Worm (Caenorhabditis elegans) whole organism, L4 larva: Measurements from ENCODE around the gene csq-1.

Experiments
- F10B5.3 ChIP-seq: sonication (generic microtip); optimal IDR thresholded peaks from 2 replicates; lab custom pipeline; 2016; ENCODE audit warnings: mild to moderate bottlenecking, missing genetic modification characterization, missing compliant biosample characterization
- Y5F2A.4 ChIP-seq: fragments of 200-800 bp; sonication (Bioruptor generic); optimal IDR thresholded peaks from 2 replicates; lab custom pipeline; 2018; ENCODE audit warnings: mild to moderate bottlenecking, missing genetic modification characterization, missing compliant biosample characterization
- aha-1 ChIP-seq: fragments of 150-350 bp; peaks from one replicate; lab custom pipeline; 2014; ENCODE audit warnings: missing biosample characterization, missing genetic modification characterization
- ceh-28 ChIP-seq: fragments of 150-350 bp; optimal IDR thresholded peaks from 2 replicates; lab custom pipeline; 2014; ENCODE audit warnings: missing biosample characterization, missing genetic modification reagents, missing genetic modification characterization
- ceh-32 ChIP-seq: sonication (generic microtip); optimal IDR thresholded peaks from 2 replicates; lab custom pipeline; 2016; ENCODE audit warnings: mild to moderate bottlenecking, missing genetic modification characterization, missing compliant biosample characterization; ENCODE audit not compliant: poor library complexity
- ceh-44 ChIP-seq: fragments of 200-800 bp; sonication (Bioruptor generic); IDR thresholded peaks from 2 replicates; pipeline ENCODE4 v1.3.6; 2022; ENCODE audit warnings: missing genetic modification reagents, missing genetic modification characterization, missing compliant biosample characterization
- ces-1 ChIP-seq: fragments of 150-350 bp; sonication (generic microtip); optimal IDR thresholded peaks from 4 replicates; lab custom pipeline; 2014; ENCODE audit warnings: missing biosample characterization, missing genetic modification reagents, missing genetic modification characterization
- cey-2 ChIP-seq: sonication (generic microtip); optimal IDR thresholded peaks from 3 replicates; lab custom pipeline; 2017; ENCODE audit warnings: missing genetic modification characterization, mild to moderate bottlenecking, missing compliant biosample characterization, antibody characterized with exemption, borderline replicate concordance; ENCODE audit not compliant: insufficient read depth
- daf-12 ChIP-seq: fragments of 150-350 bp; optimal IDR thresholded peaks from 2 replicates; lab custom pipeline; 2014; ENCODE audit warnings: missing biosample characterization, missing genetic modification reagents, missing genetic modification characterization
- daf-8 ChIP-seq: fragments of 200-800 bp; sonication (Bioruptor generic); IDR thresholded peaks from 2 replicates; pipeline ENCODE4 v1.3.6; 2022; ENCODE audit warnings: missing genetic modification characterization, missing compliant biosample characterization
- dmd-6 ChIP-seq: fragments of 200-800 bp; sonication (Bioruptor generic); IDR thresholded peaks from 2 replicates; pipeline ENCODE4 v1.3.6; 2022; ENCODE audit warnings: missing genetic modification reagents, missing genetic modification characterization, missing compliant biosample characterization
- dmd-8 ChIP-seq: fragments of 200-800 bp; sonication (Bioruptor generic); IDR thresholded peaks from 2 replicates; pipeline ENCODE4 v1.3.6; 2022; ENCODE audit warnings: missing genetic modification characterization, missing compliant biosample characterization
- dmd-9 ChIP-seq: fragments of 200-800 bp; sonication (Bioruptor generic); IDR thresholded peaks from 2 replicates; pipeline ENCODE4 v1.3.6; 2022; ENCODE audit warnings: missing genetic modification reagents, missing genetic modification characterization, missing compliant biosample characterization
- egl-27 ChIP-seq: sonication (generic microtip); optimal IDR thresholded peaks from 3 replicates; lab custom pipeline; 2017; ENCODE audit warnings: missing biosample characterization, missing genetic modification reagents, missing genetic modification characterization
- egl-43 ChIP-seq: fragments of 200-800 bp; sonication (Bioruptor generic); IDR thresholded peaks from 2 replicates; pipeline ENCODE4 v1.3.6; 2022; ENCODE audit warnings: missing genetic modification reagents, missing genetic modification characterization, missing compliant biosample characterization
- hmg-1.1 ChIP-seq: fragments of 200-800 bp; sonication (Bioruptor generic); IDR thresholded peaks from 2 replicates; pipeline ENCODE4 v1.3.6; 2022; ENCODE audit warnings: missing genetic modification reagents, missing genetic modification characterization, missing compliant biosample characterization
- lin-29 ChIP-seq: fragments of 200-800 bp; sonication (Bioruptor generic); IDR thresholded peaks from 2 replicates; pipeline ENCODE4 v1.3.6; 2022; ENCODE audit warnings: missing genetic modification reagents, missing genetic modification characterization, missing compliant biosample characterization
- mxl-3 ChIP-seq: fragments of 200-800 bp; sonication (Bioruptor generic); optimal IDR thresholded peaks from 2 replicates; lab custom pipeline; 2018; ENCODE audit warnings: mild to moderate bottlenecking, missing genetic modification characterization, missing compliant biosample characterization
- nhr-11 ChIP-seq: fragments of 150-350 bp; optimal IDR thresholded peaks from 2 replicates; lab custom pipeline; 2014; ENCODE audit warnings: missing biosample characterization, missing genetic modification characterization
- nhr-111 ChIP-seq: fragments of 200-800 bp; sonication (Bioruptor generic); optimal IDR thresholded peaks from 2 replicates; lab custom pipeline; 2018; ENCODE audit warnings: mild to moderate bottlenecking, missing genetic modification characterization, missing compliant biosample characterization
- nhr-237 ChIP-seq: sonication (generic microtip); optimal IDR thresholded peaks from 2 replicates; lab custom pipeline; 2017; ENCODE audit warnings: missing biosample characterization, missing genetic modification characterization
- nhr-48 ChIP-seq: sonication (generic microtip); optimal IDR thresholded peaks from 2 replicates; lab custom pipeline; 2016; ENCODE audit warnings: mild to moderate bottlenecking, missing genetic modification characterization, missing compliant biosample characterization
- pqm-1 ChIP-seq: sonication (generic microtip); optimal IDR thresholded peaks from 2 replicates; lab custom pipeline; 2017; ENCODE audit warnings: missing biosample characterization, missing genetic modification characterization
- snpc-4 ChIP-seq: fragments of 150-350 bp; optimal IDR thresholded peaks from 2 replicates; lab custom pipeline; 2014; ENCODE audit warnings: missing biosample characterization, missing genetic modification characterization
- tag-97 ChIP-seq: fragments of 200-800 bp; sonication (Bioruptor generic); IDR thresholded peaks from 2 replicates; pipeline ENCODE4 v1.3.6; 2022; ENCODE audit warnings: missing genetic modification characterization, missing compliant biosample characterization
- tra-1 ChIP-seq: fragments of 200-800 bp; sonication (Bioruptor generic); IDR thresholded peaks from 2 replicates; pipeline ENCODE4 v1.3.6; 2022; ENCODE audit warnings: missing genetic modification reagents, missing genetic modification characterization, missing compliant biosample characterization
- unc-62 ChIP-seq, 3 experiments: fragments of 150-350 bp in 1 of 3; sonication (generic microtip); optimal IDR thresholded peaks in 2 of 3; peaks in 1 of 3; 1 replicate in 1 of 3; 2 replicates in 2 of 3; lab custom pipeline; 2014 to 2017; ENCODE audit warnings: missing biosample characterization in 3 of 3, missing genetic modification characterization in 3 of 3, missing genetic modification reagents in 3 of 3, missing genotype in 1 of 3
- zfp-2 ChIP-seq: sonication (generic microtip); optimal IDR thresholded peaks from 2 replicates; lab custom pipeline; 2016; ENCODE audit warnings: mild to moderate bottlenecking, missing genetic modification characterization, missing compliant biosample characterization
- zfp-3 ChIP-seq: fragments of 200-800 bp; sonication (Bioruptor generic); conservative IDR thresholded peaks from 2 replicates; pipeline ENCODE4 v1.3.6; 2022; ENCODE audit warnings: missing genetic modification reagents, missing genetic modification characterization, missing compliant biosample characterization
- zip-11 ChIP-seq: fragments of 200-800 bp; sonication (Bioruptor generic); IDR thresholded peaks from 2 replicates; pipeline ENCODE4 v1.3.6; 2022; ENCODE audit warnings: missing genetic modification characterization, missing compliant biosample characterization

Gene csq-1

ce11 chrX:14678983-14679382 lies 5.7 kb upstream of the csq-1 start (continued):
- TF ChIP-seq dmd-9 (GFP tag; lab: Robert Waterston, UW) (no peak), ceh-44 (GFP tag; lab: Robert Waterston, UW) (no peak), daf-12 (tag; lab: Kevin White, UChicago) (no peak)

DNA sequence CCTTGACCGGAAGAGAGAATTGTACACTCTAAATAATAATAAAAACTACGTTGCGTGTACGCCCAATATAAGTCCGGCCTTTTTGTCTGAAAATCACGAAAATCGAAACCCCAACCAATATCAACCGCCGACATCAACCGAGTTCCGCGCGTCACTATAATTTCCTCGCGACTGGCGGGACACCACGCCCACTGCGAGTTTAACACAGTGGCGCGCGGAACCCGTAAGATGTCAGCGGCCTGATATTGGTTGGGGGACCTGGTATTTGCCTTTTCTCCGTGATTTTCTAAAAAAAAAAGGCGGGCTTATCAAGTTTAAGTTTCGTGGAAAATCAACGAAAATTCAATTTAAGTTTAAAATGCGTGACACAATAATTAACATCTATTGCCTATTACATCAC lies 4.2 kb upstream of the csq-1 start:
- TF ChIP-seq lin-29 (GFP tag; lab: Robert Waterston, UW), result no peak
- peak; percentile 52 for TF ChIP-seq snpc-4 (tag; lab: Kevin White, UChicago)

- TF ChIP-seq nhr-237 (tag; lab: Kevin White, UChicago) (no peak), egl-27 (tag; lab: Kevin White, UChicago) (no peak), dmd-8 (no peak), zip-11 (GFP tag; lab: Robert Waterston, UW) (no peak), egl-43 (GFP tag; lab: Robert Waterston, UW) (no peak), F10B5.3 (no peak), Y5F2A.4 (GFP tag; lab: Kevin White, UChicago) (no peak), pqm-1 (tag; lab: Kevin White, UChicago) (no peak), zfp-2 (tag; lab: Kevin White, UChicago) (no peak), cey-2 (tag; lab: Kevin White, UChicago) (no peak), aha-1 (tag; lab: Kevin White, UChicago) (no peak), ceh-32 (tag; lab: Kevin White, UChicago) (no peak)
Measured at ce11 chrX:14692905-14693304, 8.2 kb downstream of the csq-1 start, which contains the start of gene sox-3. Gene sox-3, minus strand, starts transcription at chrX:14693005.

ce11 chrX:14694633-14695177 lies 10.0 kb downstream of the csq-1 start:
- no peak for TF ChIP-seq tra-1 (GFP tag; lab: Robert Waterston, UW)
- peak in 1 of 2 experiments; percentile 53 for TF ChIP-seq unc-62 (GFP tag; optimal IDR thresholded peaks at IDR 0.05 in 1 of 2; lab: Kevin White, UChicago)
- TF ChIP-seq unc-62 (tag; optimal IDR thresholded peaks at IDR 0.05; lab: Kevin White, UChicago), result no peak
- TF ChIP-seq nhr-48 (tag; lab: Kevin White, UChicago), result no peak
- no peak for TF ChIP-seq dmd-6 (GFP tag; lab: Robert Waterston, UW)
- TF ChIP-seq daf-8 (GFP tag; lab: Robert Waterston, UW), result no peak
- peak; percentile 32 for TF ChIP-seq ces-1 (GFP tag; lab: Kevin White, UChicago)

DNA sequence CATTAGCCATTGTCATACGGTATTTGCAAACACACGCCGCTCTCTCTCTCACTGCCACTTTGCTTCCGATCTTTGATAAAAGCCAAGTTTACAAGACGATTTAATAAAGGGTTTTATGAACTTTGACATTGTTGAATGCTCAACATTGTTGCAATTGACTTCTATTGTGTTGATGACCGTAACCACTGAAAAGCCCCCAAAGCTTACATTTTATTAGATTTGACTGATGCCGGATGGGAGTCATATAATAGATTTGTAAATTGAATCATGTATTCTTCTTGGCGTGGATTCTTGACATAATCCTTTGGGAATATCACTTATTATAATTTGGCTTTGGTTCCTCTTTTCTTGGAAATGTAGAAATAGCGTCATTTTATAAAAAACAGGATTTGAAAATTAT lies 11.2 kb downstream of the csq-1 start:
- TF ChIP-seq nhr-111 (GFP tag; lab: Kevin White, UChicago) (no peak), hmg-1.1 (GFP tag; lab: Robert Waterston, UW) (no peak), mxl-3 (GFP tag; lab: Kevin White, UChicago) (no peak), nhr-237 (tag; lab: Kevin White, UChicago) (no peak), zfp-3 (GFP tag; lab: Robert Waterston, UW) (no peak), dmd-8 (no peak), tag-97 (GFP tag; lab: Robert Waterston, UW) (no peak), ceh-28 (tag; lab: Kevin White, UChicago) (no peak)

- TF ChIP-seq unc-62 (GFP tag; optimal IDR thresholded peaks at IDR 0.05 in 1 of 2; lab: Kevin White, UChicago), result peak in 1 of 2 experiments; percentile 80
- TF ChIP-seq unc-62 (tag; optimal IDR thresholded peaks at IDR 0.05; lab: Kevin White, UChicago), result no peak
- no peak for TF ChIP-seq nhr-11 (tag; lab: Kevin White, UChicago)
- no peak for TF ChIP-seq cey-2 (tag; lab: Kevin White, UChicago)
Measured at ce11 chrX:14699866-14700265, 15.2 kb downstream of the csq-1 start, which contains the start of gene hch-1. Gene hch-1, minus strand, starts transcription at chrX:14699977.
